Fruit fly (Drosophila melanogaster): ENCODE measurements around the gene CG14435.

dm6 chrX:6854563-6854962 lies 10.8 kb upstream of the CG14435 start:
- peak; percentile 52 for TF ChIP-seq CG8281 (tag; optimal IDR thresholded peaks at IDR 0.05)
- TF ChIP-seq so (GFP tag; IDR thresholded peaks at IDR 0.05) = peak; percentile 64
- TF ChIP-seq bowl (GFP tag; IDR thresholded peaks at IDR 0.05) = no peak
- TF ChIP-seq CG42726 (GFP tag; IDR thresholded peaks at IDR 0.05; ENCODE audit: partially characterized antibody) = no peak
- no peak for TF ChIP-seq yki (optimal IDR thresholded peaks at IDR 0.05)
- TF ChIP-seq Gug (GFP tag; IDR thresholded peaks at IDR 0.05) = peak; percentile 78; the same call in 3 of the 4 replicates
- peak; percentile 59 for TF ChIP-seq wor (GFP tag; IDR thresholded peaks at IDR 0.05)
- TF ChIP-seq CG9609 (GFP tag; optimal IDR thresholded peaks at IDR 0.05) = peak; percentile 58
- no peak for TF ChIP-seq unc-4 (GFP tag; IDR thresholded peaks at IDR 0.05; ENCODE audit: partially characterized antibody)
- peak; percentile 71 for TF ChIP-seq esg (GFP tag; conservative IDR thresholded peaks at IDR 0.05)
- peak; percentile 76 for TF ChIP-seq Hsf (GFP tag; optimal IDR thresholded peaks at IDR 0.05)
- TF ChIP-seq luna (GFP tag; optimal IDR thresholded peaks at IDR 0.05) = peak; percentile 59

All from whole organism, embryonic.